Fruit fly (Drosophila melanogaster) whole organism, prepupa: ENCODE results near the gene Gk2.

Experiments used
- Blimp-1 ChIP-seq: fragments of 200-800 bp; sonication (Bioruptor generic); optimal IDR thresholded peaks from 3 replicates; lab custom pipeline; 2017; ENCODE audit warnings: missing biosample characterization, missing genetic modification characterization, mild to moderate bottlenecking, moderate library complexity, missing genetic modification reagents
- CG11294 ChIP-seq: fragments of 200-800 bp; sonication (Bioruptor generic); IDR thresholded peaks from 2 replicates; pipeline ENCODE4 v1.3.6; 2022; ENCODE audit warnings: missing biosample characterization, missing genetic modification characterization
- CG11762 ChIP-seq: fragments of 200-800 bp; sonication (Bioruptor generic); optimal IDR thresholded peaks from 3 replicates; lab custom pipeline; 2016; ENCODE audit warnings: missing biosample characterization, missing genetic modification characterization; ENCODE audit not compliant: insufficient read depth
- CG1621 ChIP-seq: fragments of 200-800 bp; sonication (Bioruptor generic); optimal IDR thresholded peaks from 3 replicates; lab custom pipeline; 2018; ENCODE audit warnings: missing biosample characterization, mild to moderate bottlenecking, missing genetic modification characterization
- CG16779 ChIP-seq: fragments of 200-800 bp; sonication (Bioruptor generic); optimal IDR thresholded peaks from 3 replicates; lab custom pipeline; 2017; ENCODE audit warnings: missing biosample characterization, mild to moderate bottlenecking, missing genetic modification characterization
- CG3032 ChIP-seq: fragments of 200-800 bp; optimal IDR thresholded peaks from 2 replicates; lab custom pipeline; 2019; ENCODE audit warnings: missing biosample characterization, mild to moderate bottlenecking, missing genetic modification characterization, moderate library complexity
- CG31627 ChIP-seq: fragments of 200-800 bp; sonication (Bioruptor generic); optimal IDR thresholded peaks from 3 replicates; lab custom pipeline; 2016; ENCODE audit warnings: missing biosample characterization, missing genetic modification characterization
- CG34406 ChIP-seq: fragments of 200-800 bp; sonication (Bioruptor generic); optimal IDR thresholded peaks from 3 replicates; lab custom pipeline; 2016; ENCODE audit warnings: missing biosample characterization, missing genetic modification characterization
- CG3919 ChIP-seq: fragments of 200-800 bp; sonication (Bioruptor generic); optimal IDR thresholded peaks from 3 replicates; lab custom pipeline; 2016; ENCODE audit warnings: missing biosample characterization, missing genetic modification characterization
- CG4318 ChIP-seq: fragments of 200-800 bp; sonication (Bioruptor generic); optimal IDR thresholded peaks from 3 replicates; lab custom pipeline; 2017; ENCODE audit warnings: missing biosample characterization, mild to moderate bottlenecking, missing genetic modification characterization
- CG6163 ChIP-seq: fragments of 200-800 bp; sonication (Bioruptor generic); IDR thresholded peaks from 3 replicates; pipeline ENCODE4 v1.3.6; 2022; ENCODE audit warnings: missing biosample characterization, missing genetic modification characterization
- CG6276 ChIP-seq: fragments of 200-800 bp; sonication (Bioruptor generic); optimal IDR thresholded peaks from 2 replicates; lab custom pipeline; 2017; ENCODE audit warnings: missing biosample characterization, mild to moderate bottlenecking, missing genetic modification characterization
- CG6808 ChIP-seq: fragments of 200-800 bp; sonication (Bioruptor generic); optimal IDR thresholded peaks from 3 replicates; lab custom pipeline; 2017; ENCODE audit warnings: missing biosample characterization, missing genetic modification characterization, mild to moderate bottlenecking, moderate library complexity, missing genetic modification reagents
- CG6854 ChIP-seq: fragments of 200-800 bp; sonication (Bioruptor generic); optimal IDR thresholded peaks from 2 replicates; lab custom pipeline; 2017; ENCODE audit warnings: missing biosample characterization, mild to moderate bottlenecking, missing genetic modification characterization
- CG8119 ChIP-seq: fragments of 200-800 bp; sonication (Bioruptor generic); IDR thresholded peaks from 3 replicates; pipeline ENCODE4 v1.3.6; 2022; ENCODE audit warnings: missing biosample characterization, missing genetic modification characterization
- CG8319 ChIP-seq: fragments of 200-800 bp; sonication (Bioruptor generic); optimal IDR thresholded peaks from 3 replicates; lab custom pipeline; 2016; ENCODE audit warnings: missing biosample characterization, missing genetic modification characterization
- CG8632 ChIP-seq: fragments of 200-800 bp; sonication (Bioruptor generic); optimal IDR thresholded peaks from 3 replicates; lab custom pipeline; 2016; ENCODE audit warnings: missing biosample characterization, missing genetic modification characterization
- Eip75B ChIP-seq: fragments of 200-800 bp; sonication (Bioruptor generic); optimal IDR thresholded peaks from 3 replicates; lab custom pipeline; 2016; ENCODE audit warnings: missing biosample characterization, missing genetic modification characterization
- Eip78C ChIP-seq: fragments of 200-800 bp; sonication (Bioruptor generic); peaks from one replicate; lab custom pipeline; 2016; ENCODE audit warnings: missing biosample characterization, missing genetic modification characterization
- Ets96B ChIP-seq: fragments of 200-800 bp; optimal IDR thresholded peaks from 2 replicates; lab custom pipeline; 2019; ENCODE audit warnings: missing biosample characterization, mild to moderate bottlenecking, missing genetic modification characterization, moderate library complexity
- Hr38 ChIP-seq: sonication (Bioruptor generic); optimal IDR thresholded peaks from 2 replicates; lab custom pipeline; 2016; ENCODE audit warnings: missing biosample characterization, missing genetic modification characterization
- Hr39 ChIP-seq: fragments of 200-800 bp; sonication (Bioruptor generic); optimal IDR thresholded peaks from 2 replicates; lab custom pipeline; 2016; ENCODE audit warnings: missing biosample characterization, missing genetic modification characterization
- Lpt ChIP-seq: fragments of 200-800 bp; sonication (Bioruptor generic); optimal IDR thresholded peaks from 3 replicates; lab custom pipeline; 2016; ENCODE audit warnings: missing biosample characterization, missing genetic modification characterization
- Met ChIP-seq: fragments of 200-800 bp; sonication (Bioruptor generic); optimal IDR thresholded peaks from 3 replicates; lab custom pipeline; 2016; ENCODE audit warnings: missing biosample characterization, missing genetic modification characterization
- Smox ChIP-seq: fragments of 200-800 bp; sonication (Bioruptor generic); optimal IDR thresholded peaks from 3 replicates; lab custom pipeline; 2016; ENCODE audit warnings: missing biosample characterization, missing genetic modification characterization
- Sox102F ChIP-seq: fragments of 200-800 bp; sonication (Bioruptor generic); optimal IDR thresholded peaks from 2 replicates; lab custom pipeline; 2016; ENCODE audit warnings: missing biosample characterization, mild to moderate bottlenecking, missing genetic modification characterization
- Sox15 ChIP-seq: fragments of 200-800 bp; sonication (Bioruptor generic); optimal IDR thresholded peaks from 3 replicates; lab custom pipeline; 2016; ENCODE audit warnings: missing biosample characterization, missing genetic modification characterization
- acj6 ChIP-seq: fragments of 200-800 bp; sonication (Bioruptor generic); optimal IDR thresholded peaks from 3 replicates; lab custom pipeline; 2016; ENCODE audit warnings: missing biosample characterization, missing genetic modification characterization
- cyc ChIP-seq: fragments of 200-800 bp; sonication (Bioruptor generic); optimal IDR thresholded peaks from 3 replicates; lab custom pipeline; 2016; ENCODE audit warnings: missing biosample characterization, missing genetic modification characterization
- dsx ChIP-seq: fragments of 200-800 bp; optimal IDR thresholded peaks from 3 replicates; lab custom pipeline; 2019; ENCODE audit warnings: missing biosample characterization, mild to moderate bottlenecking, missing genetic modification characterization, moderate library complexity; ENCODE audit not compliant: poor library complexity, severe bottlenecking
- eg ChIP-seq: fragments of 200-800 bp; sonication (Bioruptor generic); IDR thresholded peaks from 3 replicates; pipeline ENCODE4 v1.3.6; 2022; ENCODE audit warnings: missing biosample characterization, missing genetic modification characterization
- esn ChIP-seq: fragments of 200-800 bp; sonication (Bioruptor generic); optimal IDR thresholded peaks from 2 replicates; lab custom pipeline; 2016; ENCODE audit warnings: missing biosample characterization, mild to moderate bottlenecking, missing genetic modification characterization, moderate library complexity
- fd59A ChIP-seq: fragments of 200-800 bp; sonication (Bioruptor generic); optimal IDR thresholded peaks from 2 replicates; lab custom pipeline; 2017; ENCODE audit warnings: missing biosample characterization, mild to moderate bottlenecking, missing genetic modification characterization, missing genetic modification reagents
- fd85E ChIP-seq: fragments of 200-800 bp; sonication (Bioruptor generic); optimal IDR thresholded peaks from 3 replicates; lab custom pipeline; 2016; ENCODE audit warnings: missing biosample characterization, missing genetic modification characterization
- fkh ChIP-seq: fragments of 200-800 bp; sonication (Bioruptor generic); optimal IDR thresholded peaks from 3 replicates; lab custom pipeline; 2017; ENCODE audit warnings: missing biosample characterization, mild to moderate bottlenecking, missing genetic modification characterization, moderate library complexity
- lz ChIP-seq: fragments of 200-800 bp; sonication (Bioruptor generic); optimal IDR thresholded peaks from 3 replicates; lab custom pipeline; 2016; ENCODE audit warnings: missing biosample characterization, missing genetic modification characterization
- net ChIP-seq: fragments of 200-800 bp; sonication (Bioruptor generic); optimal IDR thresholded peaks from 3 replicates; lab custom pipeline; 2016; ENCODE audit warnings: missing biosample characterization, missing genetic modification characterization
- pdm3 ChIP-seq: fragments of 200-800 bp; sonication (Bioruptor generic); optimal IDR thresholded peaks from 3 replicates; lab custom pipeline; 2016; ENCODE audit warnings: missing biosample characterization, missing genetic modification characterization
- salr ChIP-seq, 2 experiments: fragments of 200-800 bp; sonication (Bioruptor generic); optimal IDR thresholded peaks; 3 replicates each; lab custom pipeline; 2016 to 2018; ENCODE audit warnings: missing biosample characterization in 2 of 2, missing genetic modification characterization in 2 of 2, mild to moderate bottlenecking in 1 of 2
- spab ChIP-seq: fragments of 200-800 bp; sonication (Bioruptor generic); optimal IDR thresholded peaks from 2 replicates; lab custom pipeline; 2017; ENCODE audit warnings: missing biosample characterization, mild to moderate bottlenecking, missing genetic modification characterization, missing genetic modification reagents
- ss ChIP-seq, 2 experiments: fragments of 200-800 bp; sonication (Bioruptor generic); optimal IDR thresholded peaks; 2 replicates in 1 of 2; 3 replicates in 1 of 2; lab custom pipeline; 2017 to 2018; ENCODE audit warnings: mild to moderate bottlenecking in 2 of 2, missing biosample characterization in 2 of 2, missing genetic modification characterization in 2 of 2, moderate library complexity in 1 of 2
- svp ChIP-seq: fragments of 200-800 bp; sonication (Bioruptor generic); peaks from one replicate; lab custom pipeline; 2016; ENCODE audit warnings: missing biosample characterization, missing genetic modification characterization
- topi ChIP-seq: fragments of 200-800 bp; sonication (Bioruptor generic); optimal IDR thresholded peaks from 3 replicates; lab custom pipeline; 2016; ENCODE audit warnings: missing biosample characterization, missing genetic modification characterization
- vri ChIP-seq: fragments of 200-800 bp; sonication (Bioruptor generic); optimal IDR thresholded peaks from 3 replicates; lab custom pipeline; 2016; ENCODE audit warnings: missing biosample characterization, mild to moderate bottlenecking, missing genetic modification characterization

Gk2 gene

dm6 chr3L:1729380-1730159, 8.6 kb upstream of the Gk2 start:
- TF ChIP-seq CG6854 (GFP tag; lab: Kevin White, UChicago) (peak; percentile 34), svp (no peak)

- TF ChIP-seq Lpt (GFP tag; lab: Kevin White, UChicago) (no peak), Eip78C (peak; percentile 25), spab (no peak), ss (GFP tag; optimal IDR thresholded peaks at IDR 0.05; lab: Kevin White, UChicago) (peak in 1 of 2 experiments; percentile 61), CG3919 (GFP tag; lab: Kevin White, UChicago) (no peak), Hr39 (no peak), salr (GFP tag; optimal IDR thresholded peaks at IDR 0.05; lab: Kevin White, UChicago) (no peak), pdm3 (GFP tag; lab: Kevin White, UChicago) (no peak), CG11762 (GFP tag; lab: Kevin White, UChicago) (no peak), CG8119 (GFP tag; lab: Robert Waterston, UW) (no peak), Sox15 (no peak), dsx (GFP tag; lab: Kevin White, UChicago) (peak; percentile 33), CG6808 (GFP tag; lab: Kevin White, UChicago) (peak; percentile 16), Blimp-1 (peak; percentile 96), Eip75B (GFP tag; lab: Kevin White, UChicago) (no peak)
Measured at dm6 chr3L:1730160-1730595, 8.0 kb upstream of the Gk2 start.

- TF ChIP-seq CG11294 (no peak), dsx (GFP tag; lab: Kevin White, UChicago) (peak; percentile 37), topi (GFP tag; lab: Kevin White, UChicago) (peak; percentile 47), CG6808 (GFP tag; lab: Kevin White, UChicago) (no peak), Hr38 (GFP tag; lab: Kevin White, UChicago) (no peak), CG4318 (GFP tag; lab: Kevin White, UChicago) (no peak), ss (GFP tag; optimal IDR thresholded peaks at IDR 0.05; lab: Kevin White, UChicago) (peak in 1 of 2 experiments; percentile 15), Eip78C (peak; percentile 78), Smox (GFP tag; lab: Kevin White, UChicago) (no peak), net (GFP tag; lab: Kevin White, UChicago) (peak; percentile 22), Hr39 (no peak), CG8632 (GFP tag; lab: Kevin White, UChicago) (no peak), lz (GFP tag; lab: Kevin White, UChicago) (peak; percentile 31), eg (GFP tag; lab: Robert Waterston, UW) (peak; percentile 39; the same call in 1 of the 3 replicates), cyc (no peak), Eip75B (GFP tag; lab: Kevin White, UChicago) (peak; percentile 36), CG16779 (tag; lab: Kevin White, UChicago) (peak; percentile 1), fd59A (GFP tag; lab: Kevin White, UChicago) (no peak), Sox102F (GFP tag; lab: Kevin White, UChicago) (peak; percentile 58), CG34406 (GFP tag; lab: Kevin White, UChicago) (no peak), fd85E (GFP tag; lab: Kevin White, UChicago) (no peak), CG6163 (GFP tag; lab: Robert Waterston, UW) (peak; percentile 57; the same call in 2 of the 3 replicates), CG3919 (GFP tag; lab: Kevin White, UChicago) (peak; percentile 16), CG3032 (tag; lab: Kevin White, UChicago) (peak; percentile 15), pdm3 (GFP tag; lab: Kevin White, UChicago) (no peak), CG6854 (GFP tag; lab: Kevin White, UChicago) (peak; percentile 47), Met (GFP tag; lab: Kevin White, UChicago) (peak; percentile 24), CG11762 (GFP tag; lab: Kevin White, UChicago) (no peak), acj6 (GFP tag; lab: Kevin White, UChicago) (no peak), CG8319 (GFP tag; lab: Kevin White, UChicago) (no peak), CG31627 (GFP tag; lab: Kevin White, UChicago) (no peak), fkh (peak; percentile 62), Ets96B (tag; lab: Kevin White, UChicago) (peak; percentile 16), svp (peak; percentile 72), vri (GFP tag; lab: Kevin White, UChicago) (peak; percentile 24), CG1621 (tag; lab: Kevin White, UChicago) (peak; percentile 20), salr (GFP tag; optimal IDR thresholded peaks at IDR 0.05; lab: Kevin White, UChicago) (no peak), CG6276 (GFP tag; lab: Kevin White, UChicago) (no peak), esn (GFP tag; lab: Kevin White, UChicago) (peak; percentile 39), CG8119 (GFP tag; lab: Robert Waterston, UW) (peak; percentile 29; the same call in 2 of the 3 replicates)
Measured at dm6 chr3L:1730873-1731272, 7.3 kb upstream of the Gk2 start, which contains the start of gene drpr. drpr (minus strand) TSS chr3L:1731107.
